Worm (Caenorhabditis elegans) whole organism, L1 larva: ENCODE data around the gene str-37.

Source experiments
- F16B12.6 ChIP-seq: fragments of 150-350 bp; optimal IDR thresholded peaks from 2 replicates; lab custom pipeline; 2014; ENCODE audit warnings: missing biosample characterization, missing genetic modification characterization
- Y116A8C.19 ChIP-seq: sonication (generic microtip); optimal IDR thresholded peaks from 2 replicates; lab custom pipeline; 2016; ENCODE audit warnings: missing compliant biosample characterization, missing genetic modification characterization, borderline replicate concordance
- alr-1 ChIP-seq: fragments of 200-800 bp; sonication (Bioruptor generic); optimal IDR thresholded peaks from 2 replicates; lab custom pipeline; 2018; ENCODE audit warnings: borderline replicate concordance, mild to moderate bottlenecking, missing genetic modification characterization, missing compliant biosample characterization
- ama-1 ChIP-seq: fragments of 150-350 bp; optimal IDR thresholded peaks from 2 replicates; lab custom pipeline; 2014
- ceh-63 ChIP-seq: fragments of 200-800 bp; sonication (Bioruptor generic); optimal IDR thresholded peaks from 2 replicates; lab custom pipeline; 2018; ENCODE audit warnings: mild to moderate bottlenecking, missing genetic modification characterization, missing compliant biosample characterization
- ceh-8 ChIP-seq: fragments of 200-800 bp; sonication (Bioruptor generic); optimal IDR thresholded peaks from 2 replicates; lab custom pipeline; 2018; ENCODE audit warnings: mild to moderate bottlenecking, missing genetic modification characterization, moderate library complexity, missing compliant biosample characterization
- ceh-82 ChIP-seq, 3 experiments: fragments of 150-350 bp in 1 of 3; sonication (generic microtip) in 2 of 3; optimal IDR thresholded peaks; 2 replicates each; lab custom pipeline; 2014 to 2017; ENCODE audit warnings: missing biosample characterization in 3 of 3, missing genetic modification characterization in 3 of 3
- ces-1 ChIP-seq: fragments of 150-350 bp; optimal IDR thresholded peaks from 2 replicates; lab custom pipeline; 2014; ENCODE audit warnings: missing biosample characterization, missing genetic modification reagents, missing genetic modification characterization
- dsc-1 ChIP-seq: sonication (generic microtip); optimal IDR thresholded peaks from 2 replicates; lab custom pipeline; 2016; ENCODE audit warnings: mild to moderate bottlenecking, missing genetic modification characterization, missing compliant biosample characterization
- efl-1 ChIP-seq, 4 experiments: fragments of 150-350 bp; optimal IDR thresholded peaks in 3 of 4; peaks in 1 of 4; 1 replicate in 1 of 4; 2 replicates in 3 of 4; lab custom pipeline; 2014; ENCODE audit warnings: missing biosample characterization in 2 of 4, missing genetic modification characterization in 2 of 4, missing genetic modification reagents in 2 of 4
- egl-13 ChIP-seq: sonication (generic microtip); optimal IDR thresholded peaks from 2 replicates; lab custom pipeline; 2016; ENCODE audit warnings: missing genotype, missing genetic modification reagents, missing genetic modification characterization, missing compliant biosample characterization
- egl-27 ChIP-seq, 2 experiments: fragments of 150-350 bp in 1 of 2; sonication (generic microtip); optimal IDR thresholded peaks; 3 replicates each; lab custom pipeline; 2017 to 2018; ENCODE audit warnings: missing biosample characterization in 2 of 2, missing genetic modification characterization in 2 of 2, missing genetic modification reagents in 2 of 2
- elt-3 ChIP-seq, 6 experiments: fragments of 150-350 bp in 1 of 6; sonication (generic microtip); optimal IDR thresholded peaks; 2 replicates each; lab custom pipeline; 2017 to 2018; ENCODE audit warnings: missing biosample characterization in 6 of 6, missing genetic modification characterization in 6 of 6, inconsistent platforms in 1 of 6
- ets-5 ChIP-seq: fragments of 200-800 bp; sonication (Bioruptor generic); IDR thresholded peaks from 2 replicates; pipeline ENCODE4 v1.3.6; 2022; ENCODE audit warnings: missing genetic modification characterization, missing compliant biosample characterization
- fkh-8 ChIP-seq: sonication (generic microtip); optimal IDR thresholded peaks from 2 replicates; lab custom pipeline; 2016; ENCODE audit warnings: mild to moderate bottlenecking, missing genetic modification characterization, missing compliant biosample characterization
- grh-1 ChIP-seq: fragments of 200-800 bp; sonication (Bioruptor generic); IDR thresholded peaks from 2 replicates; pipeline ENCODE4 v1.3.6; 2022; ENCODE audit warnings: missing genetic modification reagents, missing genetic modification characterization, missing compliant biosample characterization
- hlh-17 ChIP-seq: fragments of 200-800 bp; sonication (Bioruptor generic); optimal IDR thresholded peaks from 2 replicates; lab custom pipeline; 2018; ENCODE audit warnings: missing genetic modification characterization, mild to moderate bottlenecking, missing compliant biosample characterization, moderate library complexity, borderline replicate concordance
- hlh-4 ChIP-seq: sonication (generic microtip); optimal IDR thresholded peaks from 2 replicates; lab custom pipeline; 2016; ENCODE audit warnings: mild to moderate bottlenecking, missing genetic modification characterization, missing compliant biosample characterization
- irx-1 ChIP-seq: sonication (generic microtip); optimal IDR thresholded peaks from 2 replicates; lab custom pipeline; 2016; ENCODE audit warnings: missing genetic modification characterization, missing compliant biosample characterization
- lin-14 ChIP-seq: fragments of 200-800 bp; sonication (Bioruptor generic); optimal IDR thresholded peaks from 2 replicates; lab custom pipeline; 2018; ENCODE audit warnings: mild to moderate bottlenecking, missing genetic modification characterization, moderate library complexity, missing compliant biosample characterization
- lin-15B ChIP-seq: fragments of 150-350 bp; sonication (generic microtip); optimal IDR thresholded peaks from 3 replicates; lab custom pipeline; 2014; ENCODE audit warnings: missing biosample characterization, missing genetic modification characterization
- lin-35 ChIP-seq, 2 experiments: fragments of 150-350 bp; optimal IDR thresholded peaks; 2 replicates each; lab custom pipeline; 2014; ENCODE audit warnings: missing biosample characterization in 2 of 2, missing genetic modification characterization in 2 of 2, missing genetic modification reagents in 2 of 2
- lin-39 ChIP-seq: fragments of 150-350 bp; optimal IDR thresholded peaks from 2 replicates; lab custom pipeline; 2014; ENCODE audit warnings: missing biosample characterization, missing genetic modification reagents, missing genetic modification characterization
- lir-3 ChIP-seq: sonication (generic microtip); optimal IDR thresholded peaks from 2 replicates; lab custom pipeline; 2016; ENCODE audit warnings: mild to moderate bottlenecking, missing genetic modification characterization, moderate library complexity, missing compliant biosample characterization; ENCODE audit not compliant: poor library complexity
- lsy-2 ChIP-seq, 2 experiments: fragments of 150-350 bp; optimal IDR thresholded peaks; 2 replicates each; lab custom pipeline; 2014; ENCODE audit warnings: missing biosample characterization in 2 of 2, missing genetic modification characterization in 2 of 2
- mdl-1 ChIP-seq, 2 experiments: fragments of 150-350 bp; optimal IDR thresholded peaks; 2 replicates each; lab custom pipeline; 2014 to 2017; ENCODE audit warnings: missing biosample characterization in 2 of 2, missing genetic modification characterization in 2 of 2, inconsistent platforms in 1 of 2
- mep-1 ChIP-seq: fragments of 150-350 bp; optimal IDR thresholded peaks from 2 replicates; lab custom pipeline; 2014; ENCODE audit warnings: missing biosample characterization, missing genetic modification characterization
- nhr-12 ChIP-seq: sonication (generic microtip); optimal IDR thresholded peaks from 2 replicates; lab custom pipeline; 2017; ENCODE audit warnings: missing biosample characterization, missing genetic modification characterization
- nhr-19 ChIP-seq: fragments of 200-800 bp; sonication (Bioruptor generic); conservative IDR thresholded peaks from 2 replicates; pipeline ENCODE4 v1.3.6; 2022; ENCODE audit warnings: missing genetic modification characterization, missing compliant biosample characterization
- nhr-237 ChIP-seq: fragments of 150-350 bp; optimal IDR thresholded peaks from 2 replicates; lab custom pipeline; 2014; ENCODE audit warnings: missing biosample characterization, missing genetic modification characterization
- nhr-28 ChIP-seq: fragments of 150-350 bp; optimal IDR thresholded peaks from 2 replicates; lab custom pipeline; 2014; ENCODE audit warnings: missing biosample characterization, missing genetic modification characterization
- nhr-71 ChIP-seq: sonication (generic microtip); optimal IDR thresholded peaks from 2 replicates; lab custom pipeline; 2016; ENCODE audit warnings: mild to moderate bottlenecking, missing genetic modification characterization, moderate library complexity, missing compliant biosample characterization
- nhr-76 ChIP-seq: sonication (generic microtip); optimal IDR thresholded peaks from 2 replicates; lab custom pipeline; 2017; ENCODE audit warnings: missing biosample characterization, missing genetic modification characterization
- nhr-84 ChIP-seq: sonication (generic microtip); optimal IDR thresholded peaks from 2 replicates; lab custom pipeline; 2017; ENCODE audit warnings: missing biosample characterization, missing genetic modification characterization
- pag-3 ChIP-seq: sonication (generic microtip); optimal IDR thresholded peaks from 2 replicates; lab custom pipeline; 2017; ENCODE audit warnings: missing genetic modification characterization, mild to moderate bottlenecking, missing compliant biosample characterization, antibody characterized with exemption, borderline replicate concordance; ENCODE audit not compliant: insufficient read depth
- pqm-1 ChIP-seq: sonication (generic microtip); optimal IDR thresholded peaks from 3 replicates; lab custom pipeline; 2017; ENCODE audit warnings: missing biosample characterization, missing genetic modification characterization
- rnt-1 ChIP-seq: sonication (generic microtip); optimal IDR thresholded peaks from 2 replicates; lab custom pipeline; 2016; ENCODE audit warnings: mild to moderate bottlenecking, missing genetic modification characterization, moderate library complexity, missing compliant biosample characterization
- snpc-4 ChIP-seq: fragments of 150-350 bp; optimal IDR thresholded peaks from 2 replicates; lab custom pipeline; 2014; ENCODE audit warnings: missing biosample characterization, missing genetic modification characterization
- snu-23 ChIP-seq: sonication (generic microtip); optimal IDR thresholded peaks from 2 replicates; lab custom pipeline; 2016; ENCODE audit warnings: missing genetic modification characterization, missing compliant biosample characterization
- sox-4 ChIP-seq: sonication (generic microtip); optimal IDR thresholded peaks from 2 replicates; lab custom pipeline; 2016; ENCODE audit warnings: missing genetic modification characterization, missing compliant biosample characterization
- unc-130 ChIP-seq: fragments of 150-350 bp; optimal IDR thresholded peaks from 2 replicates; lab custom pipeline; 2017; ENCODE audit warnings: missing biosample characterization, missing genetic modification characterization, inconsistent platforms
- unc-62 ChIP-seq: fragments of 150-350 bp; optimal IDR thresholded peaks from 2 replicates; lab custom pipeline; 2014; ENCODE audit warnings: missing biosample characterization, missing genetic modification reagents, missing genetic modification characterization
- unc-98 ChIP-seq: fragments of 200-800 bp; sonication (Bioruptor generic); IDR thresholded peaks from 2 replicates; pipeline ENCODE4 v1.3.6; 2022; ENCODE audit warnings: missing genetic modification characterization, missing compliant biosample characterization
- xbp-1 ChIP-seq: sonication (generic microtip); optimal IDR thresholded peaks from 2 replicates; lab custom pipeline; 2016; ENCODE audit warnings: missing genetic modification characterization, missing compliant biosample characterization
- ztf-4 ChIP-seq: fragments of 150-350 bp; optimal IDR thresholded peaks from 2 replicates; lab custom pipeline; 2014; ENCODE audit warnings: missing biosample characterization, missing genetic modification characterization

str-37 gene

DNA sequence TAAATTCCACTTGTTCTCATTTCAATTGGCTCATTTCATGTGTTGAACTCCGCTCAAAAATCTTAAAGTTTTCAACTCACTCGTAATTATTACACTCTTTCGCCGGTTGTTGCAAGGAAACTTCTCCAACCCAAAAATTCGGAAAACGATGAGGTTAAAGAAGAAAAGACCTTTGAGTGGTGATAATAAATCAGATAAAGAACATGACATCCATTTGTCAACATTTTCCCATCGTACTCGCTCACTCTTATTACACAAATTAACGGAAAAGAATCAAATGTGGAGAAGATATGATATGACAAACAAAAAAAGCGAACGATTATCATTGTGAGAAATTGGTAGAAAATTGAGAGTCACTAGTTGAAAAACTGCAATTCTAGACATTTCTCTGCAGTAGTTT lies 42.3 kb upstream of the str-37 start (continued):
- TF ChIP-seq pqm-1 (tag; lab: Kevin White, UChicago) (no peak), efl-1 (optimal IDR thresholded peaks at IDR 0.05; lab: Kevin White, UChicago) (no peak), efl-1 (GFP tag; optimal IDR thresholded peaks at IDR 0.05 in 1 of 2; lab: Kevin White, UChicago) (no peak), lin-39 (no peak), unc-98 (GFP tag; lab: Robert Waterston, UW) (no peak)

DNA sequence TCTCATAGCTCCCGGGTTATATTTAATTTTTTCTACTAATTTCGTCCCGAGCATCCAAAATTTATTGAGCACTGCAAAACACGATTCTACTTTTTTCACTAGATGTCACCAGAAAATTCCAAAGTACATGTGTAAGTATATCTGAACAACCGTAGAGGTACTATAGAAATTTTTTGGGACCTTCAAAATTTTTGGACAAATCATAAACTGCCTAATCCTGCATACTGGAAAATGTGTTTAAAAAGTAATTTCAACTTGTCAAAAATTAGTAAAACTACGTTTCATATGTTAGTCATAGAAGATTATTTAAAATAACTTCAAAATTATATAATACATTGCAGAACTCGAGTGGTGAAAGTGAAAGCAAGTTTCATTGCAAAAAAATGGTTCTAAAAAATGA lies 41.0 kb upstream of the str-37 start:
- TF ChIP-seq nhr-19 (no peak), nhr-76 (tag; lab: Kevin White, UChicago) (no peak), ceh-63 (no peak), ces-1 (no peak), irx-1 (no peak), grh-1 (GFP tag; lab: Robert Waterston, UW) (no peak), dsc-1 (no peak), nhr-28 (tag; lab: Kevin White, UChicago) (no peak), nhr-237 (tag; lab: Kevin White, UChicago) (no peak), egl-27 (tag; optimal IDR thresholded peaks at IDR 0.05; lab: Kevin White, UChicago) (no peak), unc-98 (GFP tag; lab: Robert Waterston, UW) (no peak), ceh-8 (no peak), rnt-1 (tag; lab: Kevin White, UChicago) (no peak), mep-1 (tag; lab: Kevin White, UChicago) (no peak), Y116A8C.19 (tag; lab: Kevin White, UChicago) (no peak), hlh-4 (tag; lab: Kevin White, UChicago) (no peak), lin-15B (no peak)

DNA sequence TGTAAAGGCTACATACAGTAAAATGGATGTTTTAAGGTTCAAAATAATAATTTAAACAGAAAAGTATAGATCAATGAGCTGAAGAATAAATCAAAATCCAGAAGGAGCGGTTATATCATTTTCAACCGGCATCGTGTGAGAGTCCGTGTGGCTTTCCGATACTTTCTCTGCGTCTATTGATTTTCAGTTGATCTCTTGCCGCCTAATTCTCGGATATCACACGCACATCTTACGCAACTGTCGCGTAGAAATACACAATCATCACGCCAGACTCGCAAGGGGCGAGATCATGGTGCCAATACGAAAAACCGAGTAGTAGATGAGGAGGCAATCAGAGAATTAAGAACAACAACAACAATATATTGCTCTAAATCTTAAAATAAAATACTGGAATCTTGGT lies 38.7 kb upstream of the str-37 start:
- TF ChIP-seq sox-4 (tag; lab: Kevin White, UChicago) (no peak), lin-14 (GFP tag; lab: Kevin White, UChicago) (peak; percentile 48), egl-27 (tag; optimal IDR thresholded peaks at IDR 0.05; lab: Kevin White, UChicago) (no peak), unc-130 (tag; lab: Kevin White, UChicago) (no peak), elt-3 (tag; optimal IDR thresholded peaks at IDR 0.05; lab: Kevin White, UChicago) (no peak), nhr-76 (tag; lab: Kevin White, UChicago) (no peak), egl-13 (tag; lab: Kevin White, UChicago) (no peak), F16B12.6 (no peak), snu-23 (peak; percentile 25), ets-5 (GFP tag; lab: Robert Waterston, UW) (no peak), nhr-84 (no peak), lin-35 (GFP tag; optimal IDR thresholded peaks at IDR 0.05; lab: Kevin White, UChicago) (no peak), ceh-82 (tag; optimal IDR thresholded peaks at IDR 0.05; lab: Kevin White, UChicago) (no peak), lsy-2 (tag; optimal IDR thresholded peaks at IDR 0.05; lab: Kevin White, UChicago) (peak in 1 of 2 experiments; percentile 7), ama-1 (no peak), xbp-1 (tag; lab: Kevin White, UChicago) (no peak), hlh-17 (no peak), snpc-4 (tag; lab: Kevin White, UChicago) (no peak), nhr-12 (tag; lab: Kevin White, UChicago) (no peak), alr-1 (tag; lab: Kevin White, UChicago) (no peak), nhr-19 (0 out of 2 replicates have a peak, but pooled peaks have one; percentile 10), pag-3 (peak; percentile 58), ztf-4 (tag; lab: Kevin White, UChicago) (no peak), rnt-1 (tag; lab: Kevin White, UChicago) (peak; percentile 68), nhr-71 (tag; lab: Kevin White, UChicago) (peak; percentile 53), mdl-1 (tag; optimal IDR thresholded peaks at IDR 0.05; lab: Kevin White, UChicago) (no peak), unc-98 (GFP tag; lab: Robert Waterston, UW) (no peak), lin-15B (no peak), lir-3 (no peak), fkh-8 (tag; lab: Kevin White, UChicago) (no peak), unc-62 (GFP tag; lab: Kevin White, UChicago) (no peak), nhr-28 (tag; lab: Kevin White, UChicago) (no peak)
